Worm (Caenorhabditis elegans) whole organism, young adult: ENCODE results near the gene str-5.
"Not testable (repeated sequence)": the region's sequence is repeated elsewhere in the genome, so short reads cannot be mapped to it uniquely, and the experiment has no call there.

ENCODE experiments used
- B0019.2 ChIP-seq: fragments of 200-800 bp; sonication (Bioruptor generic); conservative IDR thresholded peaks from 2 replicates; pipeline ENCODE4 v1.3.6; 2022; ENCODE audit warnings: missing genetic modification reagents, missing genetic modification characterization, missing compliant biosample characterization
- B0261.1 ChIP-seq: sonication (generic microtip); optimal IDR thresholded peaks from 2 replicates; lab custom pipeline; 2016; ENCODE audit warnings: mild to moderate bottlenecking, missing genetic modification characterization, moderate library complexity, missing compliant biosample characterization
- B0336.3 ChIP-seq: fragments of 200-800 bp; sonication (Bioruptor generic); IDR thresholded peaks from 2 replicates; pipeline ENCODE4 v1.3.6; 2022; ENCODE audit warnings: missing genetic modification characterization, missing compliant biosample characterization
- C17E4.6 ChIP-seq: fragments of 200-800 bp; sonication (Bioruptor generic); IDR thresholded peaks from 2 replicates; pipeline ENCODE4 v1.3.6; 2022; ENCODE audit warnings: missing genetic modification reagents, missing genetic modification characterization, missing compliant biosample characterization
- D2030.7 ChIP-seq: fragments of 200-800 bp; sonication (Bioruptor generic); IDR thresholded peaks from 2 replicates; pipeline ENCODE4 v1.3.6; 2022; ENCODE audit warnings: missing genetic modification reagents, missing genetic modification characterization, missing compliant biosample characterization
- F33H1.4 ChIP-seq: fragments of 200-800 bp; sonication (Bioruptor generic); IDR thresholded peaks from 2 replicates; pipeline ENCODE4 v1.3.6; 2022; ENCODE audit warnings: missing genetic modification reagents, missing genetic modification characterization, missing compliant biosample characterization
- F37B4.10 ChIP-seq: fragments of 200-800 bp; sonication (Bioruptor generic); IDR thresholded peaks from 2 replicates; pipeline ENCODE4 v1.3.6; 2022; ENCODE audit warnings: missing genetic modification characterization, missing compliant biosample characterization
- T07F8.4 ChIP-seq: sonication (generic microtip); optimal IDR thresholded peaks from 2 replicates; lab custom pipeline; 2016; ENCODE audit warnings: mild to moderate bottlenecking, missing genetic modification characterization, moderate library complexity, missing compliant biosample characterization
- Y56A3A.18 ChIP-seq: fragments of 200-800 bp; sonication (Bioruptor generic); IDR thresholded peaks from 2 replicates; pipeline ENCODE4 v1.3.6; 2022; ENCODE audit warnings: missing genetic modification reagents, missing genetic modification characterization, missing compliant biosample characterization
- Y95B8A.8 ChIP-seq: fragments of 200-800 bp; sonication (Bioruptor generic); IDR thresholded peaks from 2 replicates; pipeline ENCODE4 v1.3.6; 2022; ENCODE audit warnings: missing genetic modification reagents, missing genetic modification characterization, missing compliant biosample characterization
- attf-6 ChIP-seq: fragments of 200-800 bp; sonication (Bioruptor generic); IDR thresholded peaks from 2 replicates; pipeline ENCODE4 v1.3.6; 2022; ENCODE audit warnings: missing genetic modification reagents, missing genetic modification characterization, missing compliant biosample characterization
- bed-1 ChIP-seq: fragments of 200-800 bp; sonication (Bioruptor generic); IDR thresholded peaks from 2 replicates; pipeline ENCODE4 v1.3.6; 2022; ENCODE audit warnings: missing genetic modification reagents, missing genetic modification characterization, missing compliant biosample characterization
- ceh-100 ChIP-seq: fragments of 200-800 bp; sonication (Bioruptor generic); IDR thresholded peaks from 2 replicates; pipeline ENCODE4 v1.3.6; 2022; ENCODE audit warnings: missing genetic modification reagents, missing genetic modification characterization, missing compliant biosample characterization
- ceh-58 ChIP-seq: fragments of 200-800 bp; sonication (Bioruptor generic); IDR thresholded peaks from 2 replicates; pipeline ENCODE4 v1.3.6; 2022; ENCODE audit warnings: missing genetic modification characterization, missing compliant biosample characterization
- ceh-91 ChIP-seq: fragments of 200-800 bp; sonication (Bioruptor generic); IDR thresholded peaks from 2 replicates; pipeline ENCODE4 v1.3.6; 2022; ENCODE audit warnings: missing genetic modification reagents, missing genetic modification characterization, missing compliant biosample characterization
- die-1 ChIP-seq: sonication (generic microtip); optimal IDR thresholded peaks from 2 replicates; lab custom pipeline; 2016; ENCODE audit warnings: missing genotype, mild to moderate bottlenecking, missing genetic modification characterization, missing compliant biosample characterization
- efl-1 ChIP-seq: fragments of 150-350 bp; optimal IDR thresholded peaks from 2 replicates; lab custom pipeline; 2014; ENCODE audit warnings: missing biosample characterization, missing genetic modification reagents, missing genetic modification characterization
- egl-18 ChIP-seq: fragments of 200-800 bp; sonication (Bioruptor generic); IDR thresholded peaks from 2 replicates; pipeline ENCODE4 v1.3.6; 2022; ENCODE audit warnings: missing genetic modification reagents, missing genetic modification characterization, missing compliant biosample characterization
- egl-44 ChIP-seq: fragments of 200-800 bp; sonication (Bioruptor generic); IDR thresholded peaks from 2 replicates; pipeline ENCODE4 v1.3.6; 2022; ENCODE audit warnings: missing genetic modification reagents, missing genetic modification characterization, missing compliant biosample characterization
- ekl-4 ChIP-seq: fragments of 200-800 bp; sonication (Bioruptor generic); IDR thresholded peaks from 2 replicates; pipeline ENCODE4 v1.3.6; 2022; ENCODE audit warnings: missing genetic modification reagents, missing genetic modification characterization, missing compliant biosample characterization
- hmg-1.2 ChIP-seq: fragments of 200-800 bp; sonication (Bioruptor generic); IDR thresholded peaks from 2 replicates; pipeline ENCODE4 v1.3.6; 2022; ENCODE audit warnings: missing genetic modification reagents, missing genetic modification characterization, missing compliant biosample characterization
- hrde-1 ChIP-seq: sonication (generic microtip); optimal IDR thresholded peaks from 2 replicates; lab custom pipeline; 2016; ENCODE audit warnings: missing genetic modification characterization, mild to moderate bottlenecking, missing compliant biosample characterization, moderate library complexity, missing genotype, missing genetic modification reagents, borderline replicate concordance
- hsf-1 ChIP-seq: fragments of 200-800 bp; sonication (Bioruptor generic); IDR thresholded peaks from 2 replicates; pipeline ENCODE4 v1.3.6; 2022; ENCODE audit warnings: missing genetic modification reagents, missing genetic modification characterization, missing compliant biosample characterization
- lin-26 ChIP-seq: fragments of 200-800 bp; sonication (Bioruptor generic); IDR thresholded peaks from 2 replicates; pipeline ENCODE4 v1.3.6; 2022; ENCODE audit warnings: missing genetic modification reagents, missing genetic modification characterization, missing compliant biosample characterization
- lin-54 ChIP-seq: fragments of 200-800 bp; sonication (Bioruptor generic); optimal IDR thresholded peaks from 2 replicates; lab custom pipeline; 2018; ENCODE audit warnings: mild to moderate bottlenecking, missing genetic modification characterization, missing compliant biosample characterization
- lir-1 ChIP-seq: fragments of 200-800 bp; sonication (Bioruptor generic); conservative IDR thresholded peaks from 2 replicates; pipeline ENCODE4 v1.3.6; 2022; ENCODE audit warnings: missing genetic modification reagents, missing genetic modification characterization, missing compliant biosample characterization
- madf-6 ChIP-seq: fragments of 200-800 bp; sonication (Bioruptor generic); IDR thresholded peaks from 2 replicates; pipeline ENCODE4 v1.3.6; 2022; ENCODE audit warnings: missing genetic modification reagents, missing genetic modification characterization, missing compliant biosample characterization
- mcd-1 ChIP-seq: fragments of 200-800 bp; sonication (Bioruptor generic); IDR thresholded peaks from 2 replicates; pipeline ENCODE4 v1.3.6; 2022; ENCODE audit warnings: missing genetic modification reagents, missing genetic modification characterization, missing compliant biosample characterization
- nhr-120 ChIP-seq: fragments of 200-800 bp; sonication (Bioruptor generic); IDR thresholded peaks from 2 replicates; pipeline ENCODE4 v1.3.6; 2022; ENCODE audit warnings: missing genetic modification characterization, missing compliant biosample characterization
- nhr-90 ChIP-seq: sonication (generic microtip); optimal IDR thresholded peaks from 2 replicates; lab custom pipeline; 2016; ENCODE audit warnings: missing genotype, mild to moderate bottlenecking, missing genetic modification characterization, missing compliant biosample characterization
- pbrm-1 ChIP-seq: fragments of 200-800 bp; sonication (Bioruptor generic); IDR thresholded peaks from 2 replicates; pipeline ENCODE4 v1.3.6; 2022; ENCODE audit warnings: missing genetic modification reagents, missing genetic modification characterization, missing compliant biosample characterization
- rcor-1 ChIP-seq: fragments of 200-800 bp; sonication (Bioruptor generic); IDR thresholded peaks from 2 replicates; pipeline ENCODE4 v1.3.6; 2022; ENCODE audit warnings: missing genetic modification reagents, missing genetic modification characterization, missing compliant biosample characterization
- rpc-1 ChIP-seq, 2 experiments: fragments of 150-350 bp in 1 of 2; sonication (generic microtip) in 1 of 2; optimal IDR thresholded peaks; 2 replicates each; lab custom pipeline; 2014 to 2018; ENCODE audit warnings: missing biosample characterization in 1 of 2, missing genetic modification characterization in 1 of 2, missing genetic modification reagents in 1 of 2, missing genotype in 1 of 2
- tbp1 ChIP-seq: fragments of 200-800 bp; sonication (Bioruptor generic); optimal IDR thresholded peaks from 2 replicates; lab custom pipeline; 2018; ENCODE audit warnings: mild to moderate bottlenecking, missing genetic modification characterization, missing compliant biosample characterization
- ztf-18 ChIP-seq: sonication (generic microtip); optimal IDR thresholded peaks from 2 replicates; lab custom pipeline; 2016; ENCODE audit warnings: missing genotype, mild to moderate bottlenecking, missing genetic modification characterization, missing compliant biosample characterization
- ztf-25 ChIP-seq: fragments of 200-800 bp; sonication (Bioruptor generic); IDR thresholded peaks from 2 replicates; pipeline ENCODE4 v1.3.6; 2022; ENCODE audit warnings: missing genetic modification reagents, missing genetic modification characterization, missing compliant biosample characterization
- ztf-28 ChIP-seq: fragments of 200-800 bp; sonication (Bioruptor generic); IDR thresholded peaks from 2 replicates; pipeline ENCODE4 v1.3.6; 2022; ENCODE audit warnings: missing genetic modification reagents, missing genetic modification characterization, missing compliant biosample characterization

str-5 gene

DNA sequence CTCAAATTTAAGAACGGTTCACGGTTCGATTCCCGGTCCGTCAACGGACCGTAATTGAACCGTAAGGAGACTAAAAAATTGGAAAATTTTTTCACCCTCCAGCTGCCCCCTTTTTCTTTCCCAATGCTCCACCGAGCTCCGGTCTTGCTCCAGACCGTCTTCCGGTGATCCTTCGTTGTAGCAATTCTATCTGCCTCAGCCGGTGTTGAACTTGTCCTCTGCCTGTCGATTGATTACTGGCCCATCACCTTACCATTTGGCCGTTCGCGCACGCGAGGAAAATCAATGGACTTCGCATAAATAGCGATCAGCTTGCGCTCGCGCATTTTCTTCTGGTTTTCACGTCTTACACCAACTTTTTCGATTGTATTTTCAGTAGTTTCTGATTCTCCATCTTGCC lies 14.3 kb downstream of the str-5 start (continued):
- peak; percentile 74 for TF ChIP-seq ceh-100 (GFP tag; lab: Robert Waterston, UW)
- TF ChIP-seq rpc-1 (optimal IDR thresholded peaks at IDR 0.05; lab: Kevin White, UChicago) = not testable (repeated sequence)
- peak; percentile 61 for TF ChIP-seq rpc-1 (tag; optimal IDR thresholded peaks at IDR 0.05; lab: Kevin White, UChicago)
- 0 out of 2 replicates have a peak, but pooled peaks have one; percentile 30 for TF ChIP-seq B0336.3
- peak; percentile 66 for TF ChIP-seq Y56A3A.18 (GFP tag; lab: Robert Waterston, UW)
- TF ChIP-seq ekl-4 (GFP tag; lab: Robert Waterston, UW) = peak; percentile 85
- TF ChIP-seq hmg-1.2 (GFP tag; lab: Robert Waterston, UW) = peak; percentile 65
- peak; percentile 27; the same call in 1 of the 2 replicates for TF ChIP-seq F33H1.4 (GFP tag; lab: Robert Waterston, UW)
- TF ChIP-seq tbp1 = peak; percentile 82
- peak; percentile 89 for TF ChIP-seq attf-6 (GFP tag; lab: Robert Waterston, UW)
- peak; percentile 77; the same call in 1 of the 2 replicates for TF ChIP-seq ztf-28 (GFP tag; lab: Robert Waterston, UW)
- peak; percentile 95 for TF ChIP-seq egl-44 (GFP tag; lab: Robert Waterston, UW)
- peak; percentile 69 for TF ChIP-seq hsf-1 (GFP tag; lab: Robert Waterston, UW)
- TF ChIP-seq hrde-1 = peak; percentile 17
- peak; percentile 19 for TF ChIP-seq nhr-90
- peak; percentile 89 for TF ChIP-seq D2030.7
- TF ChIP-seq Y95B8A.8 (GFP tag; lab: Robert Waterston, UW) = peak; percentile 69; the same call in 1 of the 2 replicates
- peak; percentile 79 for TF ChIP-seq mcd-1 (GFP tag; lab: Robert Waterston, UW)
- peak; percentile 52 for TF ChIP-seq lin-54 (GFP tag; lab: Kevin White, UChicago)
- peak; percentile 53 for TF ChIP-seq B0019.2
- TF ChIP-seq nhr-120 (GFP tag; lab: Robert Waterston, UW) = peak; percentile 86; the same call in 1 of the 2 replicates
- TF ChIP-seq ceh-91 = 0 out of 2 replicates have a peak, but pooled peaks have one; percentile 19
- peak; percentile 72; the same call in 1 of the 2 replicates for TF ChIP-seq ztf-25 (GFP tag; lab: Robert Waterston, UW)
- TF ChIP-seq rcor-1 (GFP tag; lab: Robert Waterston, UW) = peak; percentile 80
- peak; percentile 28 for TF ChIP-seq die-1
- peak; percentile 60 for TF ChIP-seq B0261.1 (tag; lab: Kevin White, UChicago)
- 0 out of 2 replicates have a peak, but pooled peaks have one; percentile 37 for TF ChIP-seq lir-1 (GFP tag; lab: Robert Waterston, UW)
- peak; percentile 91 for TF ChIP-seq ceh-58 (GFP tag; lab: Robert Waterston, UW)
- TF ChIP-seq lin-26 (GFP tag; lab: Robert Waterston, UW) = peak; percentile 99
- TF ChIP-seq pbrm-1 (GFP tag; lab: Robert Waterston, UW) = peak; percentile 76
- TF ChIP-seq F37B4.10 (GFP tag; lab: Robert Waterston, UW) = peak; percentile 89; the same call in 1 of the 2 replicates
- TF ChIP-seq C17E4.6 = peak; percentile 84
- TF ChIP-seq egl-18 (GFP tag; lab: Robert Waterston, UW) = 0 out of 2 replicates have a peak, but pooled peaks have one; percentile 29
- peak; percentile 84; the same call in 1 of the 2 replicates for TF ChIP-seq bed-1 (GFP tag; lab: Robert Waterston, UW)

- TF ChIP-seq madf-6 = peak; percentile 38; the same call in 1 of the 2 replicates
- no peak for TF ChIP-seq T07F8.4
- peak; percentile 85 for TF ChIP-seq ceh-100 (GFP tag; lab: Robert Waterston, UW)
- TF ChIP-seq Y56A3A.18 (GFP tag; lab: Robert Waterston, UW) = no peak
- TF ChIP-seq mcd-1 (GFP tag; lab: Robert Waterston, UW) = peak; percentile 36; the same call in 1 of the 2 replicates
- peak; percentile 46; the same call in 1 of the 2 replicates for TF ChIP-seq D2030.7
- peak; percentile 29; the same call in 1 of the 2 replicates for TF ChIP-seq ceh-91
- TF ChIP-seq efl-1 = peak; percentile 45
- no peak for TF ChIP-seq hrde-1
- TF ChIP-seq ztf-18 (tag; lab: Kevin White, UChicago) = peak; percentile 35
Observed at ce11 chrV:15769072-15769471, 16.0 kb downstream of the str-5 start, which contains the start of gene F57A10.4. Gene F57A10.4, plus strand, starts transcription at chrV:15769438.
